Worm (Caenorhabditis elegans) whole organism, young adult: ENCODE measurements around the gene egl-1.

ENCODE experiments used
- B0019.2 ChIP-seq: fragments of 200-800 bp; sonication (Bioruptor generic); conservative IDR thresholded peaks from 2 replicates; pipeline ENCODE4 v1.3.6; 2022; ENCODE audit warnings: missing genetic modification reagents, missing genetic modification characterization, missing compliant biosample characterization
- B0035.1 ChIP-seq: sonication (generic microtip); optimal IDR thresholded peaks from 2 replicates; lab custom pipeline; 2016; ENCODE audit warnings: missing genetic modification characterization, mild to moderate bottlenecking, missing compliant biosample characterization, missing genotype, missing genetic modification reagents
- B0336.3 ChIP-seq: fragments of 200-800 bp; sonication (Bioruptor generic); IDR thresholded peaks from 2 replicates; pipeline ENCODE4 v1.3.6; 2022; ENCODE audit warnings: missing genetic modification characterization, missing compliant biosample characterization
- D2030.7 ChIP-seq: fragments of 200-800 bp; sonication (Bioruptor generic); IDR thresholded peaks from 2 replicates; pipeline ENCODE4 v1.3.6; 2022; ENCODE audit warnings: missing genetic modification reagents, missing genetic modification characterization, missing compliant biosample characterization
- F22D6.2 ChIP-seq: sonication (generic microtip); optimal IDR thresholded peaks from 2 replicates; lab custom pipeline; 2016; ENCODE audit warnings: mild to moderate bottlenecking, missing genetic modification characterization, missing compliant biosample characterization
- F23B12.7 ChIP-seq: sonication (generic microtip); optimal IDR thresholded peaks from 2 replicates; lab custom pipeline; 2017; ENCODE audit warnings: missing genetic modification characterization, mild to moderate bottlenecking, missing compliant biosample characterization, antibody characterized with exemption, moderate library complexity; ENCODE audit not compliant: insufficient read depth
- F33H1.4 ChIP-seq: fragments of 200-800 bp; sonication (Bioruptor generic); IDR thresholded peaks from 2 replicates; pipeline ENCODE4 v1.3.6; 2022; ENCODE audit warnings: missing genetic modification reagents, missing genetic modification characterization, missing compliant biosample characterization
- F37B4.10 ChIP-seq: fragments of 200-800 bp; sonication (Bioruptor generic); IDR thresholded peaks from 2 replicates; pipeline ENCODE4 v1.3.6; 2022; ENCODE audit warnings: missing genetic modification characterization, missing compliant biosample characterization
- F55B11.4 ChIP-seq: sonication (generic microtip); optimal IDR thresholded peaks from 2 replicates; lab custom pipeline; 2016; ENCODE audit warnings: missing compliant biosample characterization, missing genetic modification characterization, borderline replicate concordance; ENCODE audit not compliant: insufficient read depth
- K12H6.12 ChIP-seq: fragments of 200-800 bp; sonication (Bioruptor generic); optimal IDR thresholded peaks from 2 replicates; lab custom pipeline; 2018; ENCODE audit warnings: mild to moderate bottlenecking, missing genetic modification characterization, missing compliant biosample characterization
- T26A5.8 ChIP-seq: sonication (generic microtip); optimal IDR thresholded peaks from 2 replicates; lab custom pipeline; 2016; ENCODE audit warnings: missing genetic modification characterization, missing compliant biosample characterization
- Y53F4B.3 ChIP-seq: fragments of 200-800 bp; sonication (Bioruptor generic); IDR thresholded peaks from 2 replicates; pipeline ENCODE4 v1.3.6; 2022; ENCODE audit warnings: missing genetic modification reagents, missing genetic modification characterization, missing compliant biosample characterization
- Y53G8AR.9 ChIP-seq: fragments of 200-800 bp; sonication (Bioruptor generic); conservative IDR thresholded peaks from 2 replicates; pipeline ENCODE4 v1.3.6; 2022; ENCODE audit warnings: missing genetic modification reagents, missing genetic modification characterization, missing compliant biosample characterization
- ZK185.1 ChIP-seq: sonication (generic microtip); optimal IDR thresholded peaks from 2 replicates; lab custom pipeline; 2016; ENCODE audit warnings: mild to moderate bottlenecking, missing genetic modification characterization, missing compliant biosample characterization; ENCODE audit not compliant: poor library complexity, severe bottlenecking
- akir-1 ChIP-seq: fragments of 200-800 bp; sonication (Bioruptor generic); optimal IDR thresholded peaks from 2 replicates; lab custom pipeline; 2018; ENCODE audit warnings: mild to moderate bottlenecking, missing genetic modification characterization, moderate library complexity, missing compliant biosample characterization
- atf-7 ChIP-seq: sonication (generic microtip); optimal IDR thresholded peaks from 2 replicates; lab custom pipeline; 2017; ENCODE audit warnings: mild to moderate bottlenecking, missing genetic modification characterization, missing compliant biosample characterization
- athp-1 ChIP-seq: sonication (generic microtip); optimal IDR thresholded peaks from 2 replicates; lab custom pipeline; 2017; ENCODE audit warnings: mild to moderate bottlenecking, missing genetic modification characterization, missing compliant biosample characterization
- bed-2 ChIP-seq: fragments of 200-800 bp; sonication (Bioruptor generic); IDR thresholded peaks from 2 replicates; pipeline ENCODE4 v1.3.6; 2022; ENCODE audit warnings: missing genetic modification reagents, missing genetic modification characterization, missing compliant biosample characterization
- cebp-1 ChIP-seq, 2 experiments: fragments of 200-800 bp in 1 of 2; sonication (Bioruptor generic) in 1 of 2; sonication (generic microtip) in 1 of 2; IDR thresholded peaks in 1 of 2; optimal IDR thresholded peaks in 1 of 2; 2 replicates each; pipeline versions ENCODE4 v1.3.6 to Lab custom; 2017 to 2022; ENCODE audit warnings: missing compliant biosample characterization in 2 of 2, missing genetic modification characterization in 2 of 2, mild to moderate bottlenecking in 1 of 2, missing genetic modification reagents in 1 of 2, moderate library complexity in 1 of 2
- ceh-100 ChIP-seq: fragments of 200-800 bp; sonication (Bioruptor generic); IDR thresholded peaks from 2 replicates; pipeline ENCODE4 v1.3.6; 2022; ENCODE audit warnings: missing genetic modification reagents, missing genetic modification characterization, missing compliant biosample characterization
- ceh-27 ChIP-seq: fragments of 200-800 bp; sonication (Bioruptor generic); optimal IDR thresholded peaks from 2 replicates; lab custom pipeline; 2018; ENCODE audit warnings: mild to moderate bottlenecking, missing genetic modification characterization, moderate library complexity, missing compliant biosample characterization
- ceh-58 ChIP-seq: fragments of 200-800 bp; sonication (Bioruptor generic); IDR thresholded peaks from 2 replicates; pipeline ENCODE4 v1.3.6; 2022; ENCODE audit warnings: missing genetic modification characterization, missing compliant biosample characterization
- egrh-3 ChIP-seq: fragments of 200-800 bp; sonication (Bioruptor generic); IDR thresholded peaks from 2 replicates; pipeline ENCODE4 v1.3.6; 2022; ENCODE audit warnings: missing genetic modification reagents, missing genetic modification characterization, missing compliant biosample characterization
- gei-17 ChIP-seq: fragments of 200-800 bp; sonication (Bioruptor generic); optimal IDR thresholded peaks from 2 replicates; lab custom pipeline; 2018; ENCODE audit warnings: mild to moderate bottlenecking, missing genetic modification characterization, missing compliant biosample characterization
- hrde-1 ChIP-seq: sonication (generic microtip); optimal IDR thresholded peaks from 2 replicates; lab custom pipeline; 2016; ENCODE audit warnings: missing genetic modification characterization, mild to moderate bottlenecking, missing compliant biosample characterization, moderate library complexity, missing genotype, missing genetic modification reagents, borderline replicate concordance
- hsf-1 ChIP-seq: fragments of 200-800 bp; sonication (Bioruptor generic); IDR thresholded peaks from 2 replicates; pipeline ENCODE4 v1.3.6; 2022; ENCODE audit warnings: missing genetic modification reagents, missing genetic modification characterization, missing compliant biosample characterization
- lag-1 ChIP-seq: fragments of 200-800 bp; sonication (Bioruptor generic); IDR thresholded peaks from 2 replicates; pipeline ENCODE4 v1.3.6; 2022; ENCODE audit warnings: missing genetic modification reagents, missing genetic modification characterization, missing compliant biosample characterization
- lin-35 ChIP-seq, 3 experiments: fragments of 150-350 bp in 2 of 3; sonication (generic microtip) in 1 of 3; optimal IDR thresholded peaks; 2 replicates each; lab custom pipeline; 2014 to 2018; ENCODE audit warnings: missing biosample characterization in 3 of 3, missing genetic modification characterization in 3 of 3, missing genetic modification reagents in 3 of 3
- lin-40 ChIP-seq: sonication (generic microtip); optimal IDR thresholded peaks from 2 replicates; lab custom pipeline; 2016; ENCODE audit warnings: missing genetic modification characterization, mild to moderate bottlenecking, missing compliant biosample characterization, missing genotype, missing genetic modification reagents
- lin-54 ChIP-seq: fragments of 200-800 bp; sonication (Bioruptor generic); optimal IDR thresholded peaks from 2 replicates; lab custom pipeline; 2018; ENCODE audit warnings: mild to moderate bottlenecking, missing genetic modification characterization, missing compliant biosample characterization
- madf-10 ChIP-seq: sonication (generic microtip); optimal IDR thresholded peaks from 2 replicates; lab custom pipeline; 2016; ENCODE audit warnings: mild to moderate bottlenecking, missing genetic modification characterization, missing compliant biosample characterization
- madf-3 ChIP-seq: fragments of 200-800 bp; sonication (Bioruptor generic); IDR thresholded peaks from 2 replicates; pipeline ENCODE4 v1.3.6; 2022; ENCODE audit warnings: missing genetic modification reagents, missing genetic modification characterization, missing compliant biosample characterization
- nfya-2 ChIP-seq: fragments of 200-800 bp; sonication (Bioruptor generic); IDR thresholded peaks from 2 replicates; pipeline ENCODE4 v1.3.6; 2022; ENCODE audit warnings: missing genetic modification reagents, missing genetic modification characterization, missing compliant biosample characterization
- nfyb-1 ChIP-seq: fragments of 200-800 bp; sonication (Bioruptor generic); IDR thresholded peaks from 2 replicates; pipeline ENCODE4 v1.3.6; 2022; ENCODE audit warnings: missing genetic modification reagents, missing genetic modification characterization, missing compliant biosample characterization
- nhr-80 ChIP-seq: sonication (generic microtip); optimal IDR thresholded peaks from 2 replicates; lab custom pipeline; 2016; ENCODE audit warnings: missing genetic modification characterization, missing compliant biosample characterization
- pbrm-1 ChIP-seq: fragments of 200-800 bp; sonication (Bioruptor generic); IDR thresholded peaks from 2 replicates; pipeline ENCODE4 v1.3.6; 2022; ENCODE audit warnings: missing genetic modification reagents, missing genetic modification characterization, missing compliant biosample characterization
- rpc-1 ChIP-seq, 2 experiments: fragments of 150-350 bp in 1 of 2; sonication (generic microtip) in 1 of 2; optimal IDR thresholded peaks; 2 replicates each; lab custom pipeline; 2014 to 2018; ENCODE audit warnings: missing biosample characterization in 1 of 2, missing genetic modification characterization in 1 of 2, missing genetic modification reagents in 1 of 2, missing genotype in 1 of 2
- snpc-1.3 ChIP-seq: sonication (generic microtip); optimal IDR thresholded peaks from 2 replicates; lab custom pipeline; 2017; ENCODE audit warnings: missing genetic modification characterization, mild to moderate bottlenecking, missing compliant biosample characterization, antibody characterized with exemption, moderate library complexity, missing genotype, missing genetic modification reagents; ENCODE audit not compliant: insufficient read depth
- tbp1 ChIP-seq: fragments of 200-800 bp; sonication (Bioruptor generic); optimal IDR thresholded peaks from 2 replicates; lab custom pipeline; 2018; ENCODE audit warnings: mild to moderate bottlenecking, missing genetic modification characterization, missing compliant biosample characterization
- tlf-1 ChIP-seq: fragments of 200-800 bp; sonication (Bioruptor generic); optimal IDR thresholded peaks from 2 replicates; lab custom pipeline; 2018; ENCODE audit warnings: mild to moderate bottlenecking, missing genetic modification characterization, missing compliant biosample characterization
- unc-130 ChIP-seq: sonication (generic microtip); optimal IDR thresholded peaks from 2 replicates; lab custom pipeline; 2016; ENCODE audit warnings: missing genetic modification reagents, missing genetic modification characterization, missing compliant biosample characterization
- zfh-2 ChIP-seq: fragments of 200-800 bp; sonication (Bioruptor generic); conservative IDR thresholded peaks from 2 replicates; pipeline ENCODE4 v1.3.6; 2022; ENCODE audit warnings: missing genetic modification reagents, missing genetic modification characterization, missing compliant biosample characterization
- zim-3 ChIP-seq: sonication (generic microtip); optimal IDR thresholded peaks from 2 replicates; lab custom pipeline; 2017; ENCODE audit warnings: mild to moderate bottlenecking, missing genetic modification characterization, moderate library complexity, missing compliant biosample characterization
- ztf-25 ChIP-seq: fragments of 200-800 bp; sonication (Bioruptor generic); IDR thresholded peaks from 2 replicates; pipeline ENCODE4 v1.3.6; 2022; ENCODE audit warnings: missing genetic modification reagents, missing genetic modification characterization, missing compliant biosample characterization
- ztf-28 ChIP-seq: fragments of 200-800 bp; sonication (Bioruptor generic); IDR thresholded peaks from 2 replicates; pipeline ENCODE4 v1.3.6; 2022; ENCODE audit warnings: missing genetic modification reagents, missing genetic modification characterization, missing compliant biosample characterization
- ztf-3 ChIP-seq: fragments of 200-800 bp; sonication (Bioruptor generic); optimal IDR thresholded peaks from 2 replicates; lab custom pipeline; 2018; ENCODE audit warnings: mild to moderate bottlenecking, missing genetic modification characterization, missing compliant biosample characterization

Gene egl-1

DNA sequence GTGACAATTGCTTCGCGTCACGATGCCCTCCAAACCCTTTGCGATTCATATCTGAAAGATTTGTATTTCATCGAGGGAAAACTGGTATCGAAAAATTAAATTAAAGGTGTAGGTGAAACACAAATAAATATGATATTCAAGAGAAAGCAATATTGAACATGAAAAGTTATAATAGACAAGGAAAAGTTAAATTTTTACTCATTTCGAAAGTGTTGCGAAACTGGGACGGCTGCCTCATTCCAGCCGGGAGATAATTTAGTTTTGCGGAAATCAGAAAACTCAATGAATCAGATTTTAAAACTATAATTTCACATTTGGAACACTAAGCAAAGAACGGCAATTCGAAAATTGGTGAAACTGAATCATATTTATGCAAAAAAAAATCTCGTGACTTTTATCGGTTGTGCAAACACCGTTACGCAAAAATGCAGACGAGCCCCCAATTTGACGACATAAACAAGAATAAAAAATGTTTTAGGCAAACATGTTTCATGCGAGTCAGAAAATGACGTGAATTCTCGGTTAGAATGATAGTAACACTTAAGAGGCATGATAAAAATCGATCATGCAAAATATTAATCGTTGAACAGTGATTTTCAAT lies 17.1 kb downstream of the egl-1 start, which contains the start of the genes nxf-1 and C15H11.11:
Gene nxf-1 (minus strand): TSS at position 51 of the 601 bp plus-strand sequence.
Gene C15H11.11 (plus strand): TSS at position 536 of the 601 bp plus-strand sequence.
- TF ChIP-seq F55B11.4 (tag; lab: Kevin White, UChicago) (no peak), F33H1.4 (GFP tag; lab: Robert Waterston, UW) (no peak), nfyb-1 (GFP tag; lab: Robert Waterston, UW) (peak; percentile 60; the same call in 1 of the 2 replicates), akir-1 (GFP tag; lab: Kevin White, UChicago) (no peak), B0336.3 (GFP tag; lab: Robert Waterston, UW) (peak; percentile 14; the same call in 1 of the 2 replicates), F23B12.7 (peak; percentile 51), ceh-100 (GFP tag; lab: Robert Waterston, UW) (peak; percentile 44; the same call in 1 of the 2 replicates), F22D6.2 (no peak), tlf-1 (GFP tag; lab: Kevin White, UChicago) (peak; percentile 3), lin-35 (GFP tag; optimal IDR thresholded peaks at IDR 0.05; lab: Kevin White, UChicago) (peak in 1 of 3 experiments; percentile 33), snpc-1.3 (tag; lab: Kevin White, UChicago) (peak; percentile 29), T26A5.8 (no peak), B0019.2 (GFP tag; lab: Robert Waterston, UW) (no peak), unc-130 (GFP tag; lab: Kevin White, UChicago) (no peak), ZK185.1 (peak; percentile 74), hsf-1 (GFP tag; lab: Robert Waterston, UW) (0 out of 2 replicates have a peak, but pooled peaks have one; percentile 35), lin-40 (tag; lab: Kevin White, UChicago) (peak; percentile 68), D2030.7 (GFP tag; lab: Robert Waterston, UW) (no peak), ztf-28 (no peak), bed-2 (GFP tag; lab: Robert Waterston, UW) (no peak), ceh-58 (GFP tag; lab: Robert Waterston, UW) (no peak), tbp1 (GFP tag; lab: Kevin White, UChicago) (peak; percentile 19), K12H6.12 (tag; lab: Kevin White, UChicago) (no peak), madf-10 (tag; lab: Kevin White, UChicago) (no peak), Y53F4B.3 (GFP tag; lab: Robert Waterston, UW) (no peak), lin-54 (peak; percentile 39), cebp-1 (GFP tag; IDR thresholded peaks at IDR 0.05; lab: Robert Waterston, UW) (peak; percentile 54; the same call in 1 of the 2 replicates), cebp-1 (tag; optimal IDR thresholded peaks at IDR 0.05; lab: Kevin White, UChicago) (peak; percentile 90), hrde-1 (tag; lab: Kevin White, UChicago) (no peak), ztf-3 (no peak), rpc-1 (optimal IDR thresholded peaks at IDR 0.05; lab: Kevin White, UChicago) (no peak), rpc-1 (tag; optimal IDR thresholded peaks at IDR 0.05; lab: Kevin White, UChicago) (no peak), Y53G8AR.9 (GFP tag; lab: Robert Waterston, UW) (peak; percentile 63; the same call in 1 of the 2 replicates), nhr-80 (tag; lab: Kevin White, UChicago) (peak; percentile 83), nfya-2 (no peak), egrh-3 (GFP tag; lab: Robert Waterston, UW) (no peak), ceh-27 (no peak), athp-1 (tag; lab: Kevin White, UChicago) (no peak), lag-1 (GFP tag; lab: Robert Waterston, UW) (no peak), B0035.1 (tag; lab: Kevin White, UChicago) (no peak), gei-17 (GFP tag; lab: Kevin White, UChicago) (no peak), atf-7 (tag; lab: Kevin White, UChicago) (peak; percentile 73), madf-3 (GFP tag; lab: Robert Waterston, UW) (no peak), pbrm-1 (0 out of 2 replicates have a peak, but pooled peaks have one; percentile 13), F37B4.10 (GFP tag; lab: Robert Waterston, UW) (no peak), ztf-25 (GFP tag; lab: Robert Waterston, UW) (no peak), zfh-2 (no peak), zim-3 (tag; lab: Kevin White, UChicago) (no peak)
